Fruit fly (Drosophila melanogaster) whole organism, embryonic: Measurements from ENCODE around the gene eIF2Balpha.

Experiments used
- B-H1 ChIP-seq: fragments of 200-800 bp; sonication (Bioruptor generic); IDR thresholded peaks from 3 replicates; pipeline ENCODE4 v1.3.6; 2022; ENCODE audit warnings: missing biosample characterization, missing genetic modification characterization
- CG10543 ChIP-seq: fragments of 200-800 bp; sonication (Bioruptor generic); optimal IDR thresholded peaks from 3 replicates; lab custom pipeline; 2017; ENCODE audit warnings: missing biosample characterization, mild to moderate bottlenecking, missing genetic modification characterization, moderate library complexity
- CG10979 ChIP-seq: fragments of 200-800 bp; sonication (Bioruptor generic); optimal IDR thresholded peaks from 2 replicates; lab custom pipeline; 2018; ENCODE audit warnings: missing biosample characterization, mild to moderate bottlenecking, missing genetic modification characterization, moderate library complexity
- CG11723 ChIP-seq: fragments of 200-800 bp; sonication (Bioruptor generic); optimal IDR thresholded peaks from 2 replicates; lab custom pipeline; 2017; ENCODE audit warnings: missing biosample characterization, mild to moderate bottlenecking, missing genetic modification characterization
- CG12219 ChIP-seq: fragments of 200-800 bp; sonication (Bioruptor generic); optimal IDR thresholded peaks from 3 replicates; lab custom pipeline; 2018; ENCODE audit warnings: missing biosample characterization, mild to moderate bottlenecking, missing genetic modification characterization
- CG12299 ChIP-seq: fragments of 200-800 bp; sonication (Bioruptor generic); optimal IDR thresholded peaks from 2 replicates; lab custom pipeline; 2018; ENCODE audit warnings: missing biosample characterization, mild to moderate bottlenecking, missing genetic modification characterization
- CG12391 ChIP-seq: fragments of 200-800 bp; sonication (Bioruptor generic); optimal IDR thresholded peaks from 3 replicates; lab custom pipeline; 2018; ENCODE audit warnings: missing biosample characterization, mild to moderate bottlenecking, missing genetic modification characterization, moderate library complexity
- CG14014 ChIP-seq: fragments of 200-800 bp; sonication (Bioruptor generic); IDR thresholded peaks from 2 replicates; pipeline ENCODE4 v1.3.6; 2022; ENCODE audit warnings: missing biosample characterization, missing genetic modification characterization
- CG14710 ChIP-seq: fragments of 200-800 bp; sonication (Bioruptor generic); optimal IDR thresholded peaks from 3 replicates; lab custom pipeline; 2019; ENCODE audit warnings: missing biosample characterization, mild to moderate bottlenecking, missing genetic modification characterization, moderate library complexity
- CG1603 ChIP-seq: fragments of 200-800 bp; sonication (Bioruptor generic); optimal IDR thresholded peaks from 2 replicates; lab custom pipeline; 2019; ENCODE audit warnings: missing biosample characterization, mild to moderate bottlenecking, missing genetic modification characterization, moderate library complexity
- CG3847 ChIP-seq: fragments of 200-800 bp; sonication (Bioruptor generic); IDR thresholded peaks from 2 replicates; pipeline ENCODE4 v1.3.6; 2022; ENCODE audit warnings: missing biosample characterization, missing genetic modification characterization
- CG7271 ChIP-seq: fragments of 200-800 bp; sonication (Bioruptor generic); optimal IDR thresholded peaks from 2 replicates; lab custom pipeline; 2018; ENCODE audit warnings: missing biosample characterization, mild to moderate bottlenecking, missing genetic modification characterization, moderate library complexity
- CG7745 ChIP-seq: fragments of 200-800 bp; sonication (Bioruptor generic); optimal IDR thresholded peaks from 2 replicates; lab custom pipeline; 2018; ENCODE audit warnings: missing biosample characterization, mild to moderate bottlenecking, missing genetic modification characterization, moderate library complexity
- CG7963 ChIP-seq: fragments of 200-800 bp; sonication (Bioruptor generic); IDR thresholded peaks from 3 replicates; pipeline ENCODE4 v1.3.6; 2022; ENCODE audit warnings: missing biosample characterization, missing genetic modification characterization; ENCODE audit not compliant: partially characterized antibody
- CG9932 ChIP-seq: fragments of 200-800 bp; sonication (Bioruptor generic); IDR thresholded peaks from 2 replicates; pipeline ENCODE4 v1.3.6; 2022; ENCODE audit warnings: missing biosample characterization, missing genetic modification characterization
- Dfd ChIP-seq, 2 experiments: fragments of >200 bp; optimal IDR thresholded peaks; 2 replicates each; lab custom pipeline; 2017; ENCODE audit warnings: missing biosample characterization in 2 of 2, missing genetic modification characterization in 2 of 2
- Eip74EF ChIP-seq, 2 experiments: fragments of 200-800 bp in 1 of 2; fragments of >200 bp in 1 of 2; sonication (Bioruptor generic) in 1 of 2; optimal IDR thresholded peaks; 2 replicates each; lab custom pipeline; 2017 to 2019; ENCODE audit warnings: missing biosample characterization in 2 of 2, missing genetic modification characterization in 2 of 2, mild to moderate bottlenecking in 1 of 2, moderate library complexity in 1 of 2
- HLH54F ChIP-seq: fragments of 200-800 bp; sonication (Bioruptor generic); optimal IDR thresholded peaks from 3 replicates; lab custom pipeline; 2016; ENCODE audit warnings: missing biosample characterization, missing genetic modification characterization
- Hey ChIP-seq: fragments of 200-800 bp; sonication (Bioruptor generic); optimal IDR thresholded peaks from 3 replicates; lab custom pipeline; 2018; ENCODE audit warnings: missing biosample characterization, mild to moderate bottlenecking, missing genetic modification characterization
- Hmr ChIP-seq: fragments of 200-800 bp; sonication (Bioruptor generic); optimal IDR thresholded peaks from 3 replicates; lab custom pipeline; 2017; ENCODE audit warnings: mild to moderate bottlenecking, missing biosample characterization, missing genetic modification reagents, missing genetic modification characterization
- Kr ChIP-seq: fragments of 200-800 bp; sonication (Bioruptor generic); optimal IDR thresholded peaks from 2 replicates; lab custom pipeline; 2017; ENCODE audit warnings: missing biosample characterization, mild to moderate bottlenecking, missing genetic modification characterization
- Mad ChIP-seq: fragments of 200-800 bp; sonication (Bioruptor generic); optimal IDR thresholded peaks from 2 replicates; lab custom pipeline; 2016; ENCODE audit warnings: missing biosample characterization, missing genetic modification characterization
- Meics ChIP-seq: fragments of 200-800 bp; sonication (Bioruptor generic); optimal IDR thresholded peaks from 2 replicates; lab custom pipeline; 2017; ENCODE audit warnings: missing biosample characterization, mild to moderate bottlenecking, missing genetic modification characterization
- NK7.1 ChIP-seq: fragments of 200-800 bp; sonication (Bioruptor generic); optimal IDR thresholded peaks from 3 replicates; lab custom pipeline; 2016; ENCODE audit warnings: missing biosample characterization, missing genetic modification characterization
- Nf-YA ChIP-seq: fragments of 200-800 bp; sonication (Bioruptor generic); IDR thresholded peaks from 2 replicates; pipeline ENCODE4 v1.3.6; 2022; ENCODE audit warnings: missing biosample characterization, missing genetic modification characterization
- Nf-YB ChIP-seq: fragments of 200-800 bp; sonication (Bioruptor generic); optimal IDR thresholded peaks from 3 replicates; lab custom pipeline; 2019; ENCODE audit warnings: missing biosample characterization, mild to moderate bottlenecking, missing genetic modification characterization, moderate library complexity
- Nf-YC ChIP-seq: fragments of 200-800 bp; optimal IDR thresholded peaks from 3 replicates; lab custom pipeline; 2019; ENCODE audit warnings: missing biosample characterization, mild to moderate bottlenecking, missing genetic modification characterization, moderate library complexity
- Six4 ChIP-seq: fragments of 200-800 bp; sonication (Bioruptor generic); optimal IDR thresholded peaks from 2 replicates; lab custom pipeline; 2016; ENCODE audit warnings: missing biosample characterization, missing genetic modification characterization
- Usf ChIP-seq: fragments of 200-800 bp; sonication (Bioruptor generic); optimal IDR thresholded peaks from 2 replicates; lab custom pipeline; 2017; ENCODE audit warnings: missing genotype, missing biosample characterization, missing genetic modification characterization
- ap ChIP-seq: fragments of 200-800 bp; sonication (Bioruptor generic); IDR thresholded peaks from 2 replicates; pipeline ENCODE4 v1.3.6; 2022; ENCODE audit warnings: missing biosample characterization, missing genetic modification characterization
- ara ChIP-seq: fragments of 200-800 bp; sonication (Bioruptor generic); IDR thresholded peaks from 2 replicates; pipeline ENCODE4 v1.3.6; 2022; ENCODE audit warnings: missing biosample characterization, missing genetic modification characterization
- cg ChIP-seq: fragments of 200-800 bp; sonication (Bioruptor generic); optimal IDR thresholded peaks from 3 replicates; lab custom pipeline; 2019; ENCODE audit warnings: missing biosample characterization, mild to moderate bottlenecking, missing genetic modification characterization, moderate library complexity
- crp ChIP-seq, 2 experiments: fragments of 200-800 bp; sonication (Bioruptor generic); optimal IDR thresholded peaks; 2 replicates in 1 of 2; 3 replicates in 1 of 2; lab custom pipeline; 2017; ENCODE audit warnings: missing biosample characterization in 2 of 2, missing genetic modification characterization in 2 of 2, mild to moderate bottlenecking in 1 of 2, moderate library complexity in 1 of 2
- gfzf ChIP-seq: fragments of 200-800 bp; sonication (Bioruptor generic); optimal IDR thresholded peaks from 2 replicates; lab custom pipeline; 2016; ENCODE audit warnings: missing biosample characterization, mild to moderate bottlenecking, missing genetic modification characterization, moderate library complexity
- gro ChIP-seq: fragments of 200-800 bp; sonication (Bioruptor generic); optimal IDR thresholded peaks from 2 replicates; lab custom pipeline; 2016; ENCODE audit warnings: missing biosample characterization, missing genetic modification characterization
- insv ChIP-seq, 2 experiments: fragments of 200-800 bp; sonication (Bioruptor generic); optimal IDR thresholded peaks; 3 replicates each; lab custom pipeline; 2016 to 2018; ENCODE audit warnings: missing biosample characterization in 2 of 2, missing genetic modification characterization in 2 of 2
- jigr1 ChIP-seq: fragments of 200-800 bp; sonication (Bioruptor generic); IDR thresholded peaks from 3 replicates; pipeline ENCODE4 v1.3.6; 2022; ENCODE audit warnings: missing biosample characterization, missing genetic modification characterization
- lola ChIP-seq, 3 experiments: fragments of >200 bp in 2 of 3; fragments of 200-800 bp in 1 of 3; sonication (Bioruptor generic) in 1 of 3; optimal IDR thresholded peaks; 2 replicates each; lab custom pipeline; 2017 to 2019; ENCODE audit warnings: missing biosample characterization in 3 of 3, missing genetic modification characterization in 3 of 3, mild to moderate bottlenecking in 1 of 3, moderate library complexity in 1 of 3
- mld ChIP-seq: fragments of 200-800 bp; sonication (Bioruptor generic); IDR thresholded peaks from 3 replicates; pipeline ENCODE4 v1.3.6; 2022; ENCODE audit warnings: missing biosample characterization, missing genetic modification characterization; ENCODE audit not compliant: partially characterized antibody
- nmo ChIP-seq: fragments of 200-800 bp; sonication (Bioruptor generic); optimal IDR thresholded peaks from 2 replicates; lab custom pipeline; 2018; ENCODE audit warnings: missing biosample characterization, mild to moderate bottlenecking, missing genetic modification characterization, moderate library complexity
- nom ChIP-seq: fragments of 200-800 bp; sonication (Bioruptor generic); optimal IDR thresholded peaks from 2 replicates; lab custom pipeline; 2017; ENCODE audit warnings: missing biosample characterization, missing genetic modification characterization, mild to moderate bottlenecking, moderate library complexity, missing genetic modification reagents
- phol ChIP-seq: fragments of 200-800 bp; sonication (Bioruptor generic); optimal IDR thresholded peaks from 3 replicates; lab custom pipeline; 2018; ENCODE audit warnings: missing biosample characterization, mild to moderate bottlenecking, missing genetic modification characterization, moderate library complexity
- run ChIP-seq: fragments of 200-800 bp; sonication (Bioruptor generic); optimal IDR thresholded peaks from 3 replicates; lab custom pipeline; 2018; ENCODE audit warnings: missing biosample characterization, mild to moderate bottlenecking, missing genetic modification characterization
- scrt ChIP-seq: fragments of 200-800 bp; sonication (Bioruptor generic); optimal IDR thresholded peaks from 2 replicates; lab custom pipeline; 2018; ENCODE audit warnings: missing biosample characterization, mild to moderate bottlenecking, missing genetic modification characterization, moderate library complexity
- sens ChIP-seq: fragments of 200-800 bp; sonication (Bioruptor generic); peaks from one replicate; lab custom pipeline; 2016; ENCODE audit warnings: missing biosample characterization, missing genetic modification characterization
- tll ChIP-seq, 2 experiments: fragments of 200-800 bp in 1 of 2; fragments of >200 bp in 1 of 2; sonication (Bioruptor generic) in 1 of 2; optimal IDR thresholded peaks; 2 replicates each; lab custom pipeline; 2017 to 2019; ENCODE audit warnings: missing biosample characterization in 2 of 2, missing genetic modification characterization in 2 of 2, mild to moderate bottlenecking in 1 of 2, moderate library complexity in 1 of 2
- twi ChIP-seq: fragments of 200-800 bp; optimal IDR thresholded peaks from 2 replicates; lab custom pipeline; 2019; ENCODE audit warnings: missing biosample characterization, mild to moderate bottlenecking, missing genetic modification characterization, moderate library complexity
- unc-4 ChIP-seq: fragments of 200-800 bp; sonication (Bioruptor generic); IDR thresholded peaks from 2 replicates; pipeline ENCODE4 v1.3.6; 2022; ENCODE audit warnings: missing biosample characterization, missing genetic modification characterization; ENCODE audit not compliant: partially characterized antibody
- vvl ChIP-seq: fragments of 200-800 bp; sonication (Bioruptor generic); IDR thresholded peaks from 2 replicates; pipeline ENCODE4 v1.3.6; 2022; ENCODE audit warnings: missing biosample characterization, missing genetic modification characterization

Gene eIF2Balpha

DNA sequence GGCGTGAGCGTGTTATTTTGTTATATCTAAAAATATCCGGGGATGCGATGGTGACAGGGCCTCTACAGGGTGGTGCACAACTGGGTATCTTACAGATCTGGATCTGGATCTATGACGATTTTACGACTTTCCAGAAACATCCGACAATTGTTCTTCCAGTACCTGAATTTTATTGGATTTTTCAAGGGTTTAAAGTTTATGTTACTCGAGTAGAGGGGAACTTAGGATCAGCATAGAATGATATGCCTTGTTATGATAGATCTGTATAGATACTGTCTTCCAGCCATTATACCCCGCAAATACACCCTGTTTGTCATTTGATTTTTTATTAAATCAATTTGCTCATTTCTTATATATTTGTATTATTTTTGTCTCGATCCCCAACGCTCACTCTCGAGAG, 41.3 kb downstream of the eIF2Balpha start (continued):
- TF ChIP-seq CG1603 (tag; lab: Kevin White, UChicago): peak; percentile 52
- TF ChIP-seq CG7271 (tag; lab: Kevin White, UChicago): no peak
- no peak for TF ChIP-seq mld (GFP tag; lab: Robert Waterston, UW)
- TF ChIP-seq CG9932 (GFP tag; lab: Robert Waterston, UW): peak; percentile 72
- no peak for TF ChIP-seq Usf (GFP tag; lab: Kevin White, UChicago)
- TF ChIP-seq crp (GFP tag; optimal IDR thresholded peaks at IDR 0.05; lab: Kevin White, UChicago): no peak
- no peak for TF ChIP-seq gfzf (GFP tag; lab: Kevin White, UChicago)
- peak; percentile 67 for TF ChIP-seq Hmr (GFP tag; lab: Kevin White, UChicago)
- no peak for TF ChIP-seq ap
- TF ChIP-seq phol (tag; lab: Kevin White, UChicago): peak; percentile 69
- TF ChIP-seq gro (GFP tag; lab: Kevin White, UChicago): peak; percentile 38
- TF ChIP-seq insv (GFP tag; optimal IDR thresholded peaks at IDR 0.05; lab: Kevin White, UChicago): no peak
- TF ChIP-seq Six4 (GFP tag; lab: Kevin White, UChicago): peak; percentile 31
- TF ChIP-seq CG14710 (tag; lab: Kevin White, UChicago): no peak
- no peak for TF ChIP-seq Nf-YA (GFP tag; lab: Robert Waterston, UW)
- TF ChIP-seq cg (GFP tag; lab: Kevin White, UChicago): no peak
- peak; percentile 19 for TF ChIP-seq NK7.1 (GFP tag; lab: Kevin White, UChicago)
- no peak for TF ChIP-seq ara (GFP tag; lab: Robert Waterston, UW)
- no peak for TF ChIP-seq tll (GFP tag; optimal IDR thresholded peaks at IDR 0.05; lab: Kevin White, UChicago)
- no peak for TF ChIP-seq jigr1 (GFP tag; lab: Robert Waterston, UW)
- peak; percentile 62 for TF ChIP-seq nmo
- TF ChIP-seq Nf-YC (tag; lab: Kevin White, UChicago): peak; percentile 64
- peak; percentile 84 for TF ChIP-seq sens (GFP tag; lab: Kevin White, UChicago)
- peak; percentile 72 for TF ChIP-seq Meics (GFP tag; lab: Kevin White, UChicago)
- peak; percentile 49 for TF ChIP-seq scrt (GFP tag; lab: Kevin White, UChicago)
- TF ChIP-seq nom (GFP tag; lab: Kevin White, UChicago): no peak
- TF ChIP-seq HLH54F: peak; percentile 41
- TF ChIP-seq CG12299 (tag; lab: Kevin White, UChicago): peak; percentile 6
- peak in 1 of 2 experiments; percentile 51 for TF ChIP-seq Eip74EF (GFP tag; optimal IDR thresholded peaks at IDR 0.05; lab: Kevin White, UChicago)
- TF ChIP-seq CG14014: peak; percentile 63; the same call in 1 of the 2 replicates
- TF ChIP-seq twi (tag; lab: Kevin White, UChicago): peak; percentile 20
- peak; percentile 24 for TF ChIP-seq CG11723 (GFP tag; lab: Kevin White, UChicago)
- TF ChIP-seq unc-4 (GFP tag; lab: Robert Waterston, UW): no peak
- TF ChIP-seq Nf-YB (GFP tag; lab: Kevin White, UChicago): peak; percentile 21
- TF ChIP-seq CG3847 (GFP tag; lab: Robert Waterston, UW): peak; percentile 67
- TF ChIP-seq CG10543 (GFP tag; lab: Kevin White, UChicago): peak; percentile 46
- peak; percentile 35 for TF ChIP-seq CG12219 (GFP tag; lab: Kevin White, UChicago)
- no peak for TF ChIP-seq Kr (GFP tag; lab: Kevin White, UChicago)
- TF ChIP-seq CG10979 (tag; lab: Kevin White, UChicago): peak; percentile 18
- no peak for TF ChIP-seq CG7963 (GFP tag; lab: Robert Waterston, UW)
- TF ChIP-seq lola (GFP tag; optimal IDR thresholded peaks at IDR 0.05; lab: Kevin White, UChicago): no peak
- no peak for TF ChIP-seq Mad (GFP tag; lab: Kevin White, UChicago)
- TF ChIP-seq Hey (tag; lab: Kevin White, UChicago): no peak
- TF ChIP-seq Dfd (GFP tag; optimal IDR thresholded peaks at IDR 0.05; lab: Kevin White, UChicago): no peak
- no peak for TF ChIP-seq CG7745 (tag; lab: Kevin White, UChicago)
- TF ChIP-seq CG12391: peak; percentile 43
- TF ChIP-seq B-H1 (GFP tag; lab: Robert Waterston, UW): 0 out of 3 replicates have a peak, but pooled peaks have one; percentile 25
- TF ChIP-seq run (tag; lab: Kevin White, UChicago): peak; percentile 38
- peak; percentile 51; the same call in 1 of the 2 replicates for TF ChIP-seq vvl (GFP tag; lab: Robert Waterston, UW)
